Fruit fly (Drosophila melanogaster) whole organism, adult: ENCODE data around the gene SMC6.

Experiments
- CG11617 ChIP-seq: fragments of 200-800 bp; sonication (Bioruptor generic); optimal IDR thresholded peaks from 2 replicates; lab custom pipeline; 2017; ENCODE audit warnings: mild to moderate bottlenecking, missing biosample characterization, missing genetic modification reagents, missing genetic modification characterization
- CG12768 ChIP-seq: fragments of 200-800 bp; sonication (Bioruptor generic); optimal IDR thresholded peaks from 2 replicates; lab custom pipeline; 2017; ENCODE audit warnings: missing biosample characterization, missing genetic modification characterization, mild to moderate bottlenecking, moderate library complexity, missing genetic modification reagents
- CG14711 ChIP-seq: fragments of 200-800 bp; sonication (Bioruptor generic); optimal IDR thresholded peaks from 2 replicates; lab custom pipeline; 2018; ENCODE audit warnings: missing biosample characterization, mild to moderate bottlenecking, missing genetic modification characterization, moderate library complexity
- CG1620 ChIP-seq: fragments of 200-800 bp; sonication (Bioruptor generic); optimal IDR thresholded peaks from 2 replicates; lab custom pipeline; 2016; ENCODE audit warnings: missing biosample characterization, missing genetic modification characterization
- CG33017 ChIP-seq: fragments of 200-800 bp; sonication (Bioruptor generic); optimal IDR thresholded peaks from 2 replicates; lab custom pipeline; 2018; ENCODE audit warnings: missing biosample characterization, mild to moderate bottlenecking, missing genetic modification characterization, moderate library complexity
- CG5204 ChIP-seq: fragments of 200-800 bp; sonication (Bioruptor generic); optimal IDR thresholded peaks from 2 replicates; lab custom pipeline; 2016; ENCODE audit warnings: missing biosample characterization, missing genetic modification characterization
- CG7045 ChIP-seq: fragments of 200-800 bp; sonication (Bioruptor generic); optimal IDR thresholded peaks from 2 replicates; lab custom pipeline; 2017; ENCODE audit warnings: missing biosample characterization, mild to moderate bottlenecking, missing genetic modification characterization
- CG7101 ChIP-seq: fragments of 200-800 bp; sonication (Bioruptor generic); optimal IDR thresholded peaks from 2 replicates; lab custom pipeline; 2018; ENCODE audit warnings: missing biosample characterization, mild to moderate bottlenecking, missing genetic modification characterization, moderate library complexity
- Clk ChIP-seq: fragments of 200-800 bp; sonication (Bioruptor generic); optimal IDR thresholded peaks from 2 replicates; lab custom pipeline; 2017; ENCODE audit warnings: missing biosample characterization, missing genetic modification characterization
- Crg-1 ChIP-seq: fragments of 200-800 bp; sonication (Bioruptor generic); optimal IDR thresholded peaks from 2 replicates; lab custom pipeline; 2016; ENCODE audit warnings: missing biosample characterization, missing genetic modification characterization
- Hr96 ChIP-seq: fragments of 200-800 bp; sonication (Bioruptor generic); optimal IDR thresholded peaks from 2 replicates; lab custom pipeline; 2016; ENCODE audit warnings: missing biosample characterization, missing genetic modification characterization
- Mnt ChIP-seq: fragments of 200-800 bp; sonication (Bioruptor generic); optimal IDR thresholded peaks from 2 replicates; lab custom pipeline; 2016; ENCODE audit warnings: missing biosample characterization, mild to moderate bottlenecking, missing genetic modification characterization
- bab1 ChIP-seq: fragments of 200-800 bp; sonication (Bioruptor generic); optimal IDR thresholded peaks from 3 replicates; lab custom pipeline; 2019; ENCODE audit warnings: missing biosample characterization, mild to moderate bottlenecking, missing genetic modification characterization, moderate library complexity
- cic ChIP-seq: fragments of 200-800 bp; sonication (Bioruptor generic); optimal IDR thresholded peaks from 2 replicates; lab custom pipeline; 2017; ENCODE audit warnings: missing biosample characterization, mild to moderate bottlenecking, missing genetic modification characterization, moderate library complexity
- cnc ChIP-seq, 2 experiments: fragments of >200 bp; optimal IDR thresholded peaks; 2 replicates each; lab custom pipeline; 2017
- kay ChIP-seq: fragments of 200-800 bp; sonication (Bioruptor generic); peaks from one replicate; lab custom pipeline; 2016; ENCODE audit warnings: missing biosample characterization, missing genetic modification characterization, borderline replicate concordance
- ovo ChIP-seq: fragments of 200-800 bp; sonication (Bioruptor generic); optimal IDR thresholded peaks from 2 replicates; lab custom pipeline; 2016; ENCODE audit warnings: missing biosample characterization, missing genetic modification characterization
- pad ChIP-seq: fragments of 200-800 bp; sonication (Bioruptor generic); optimal IDR thresholded peaks from 3 replicates; lab custom pipeline; 2017; ENCODE audit warnings: missing biosample characterization, missing genetic modification characterization, mild to moderate bottlenecking, moderate library complexity, missing genetic modification reagents
- tj ChIP-seq: fragments of 200-800 bp; sonication (Bioruptor generic); optimal IDR thresholded peaks from 3 replicates; lab custom pipeline; 2017; ENCODE audit warnings: missing biosample characterization, mild to moderate bottlenecking, missing genetic modification characterization, moderate library complexity
- toe ChIP-seq: fragments of 200-800 bp; sonication (Bioruptor generic); optimal IDR thresholded peaks from 2 replicates; lab custom pipeline; 2016; ENCODE audit warnings: missing biosample characterization, missing genetic modification characterization

SMC6 gene

dm6 chr3R:24220845-24221244 is 27.6 kb upstream of the SMC6 start, which contains the start of gene cav:
cav (plus strand) TSS chr3R:24221103.
- TF ChIP-seq ovo, result peak; percentile 41
- TF ChIP-seq bab1 (GFP tag; lab: Kevin White, UChicago), result no peak
- TF ChIP-seq Hr96, result no peak

- TF ChIP-seq kay (no peak), cnc (optimal IDR thresholded peaks at IDR 0.05; lab: Kevin White, UChicago) (no peak), Crg-1 (GFP tag; lab: Kevin White, UChicago) (no peak), Clk (no peak), cic (GFP tag; lab: Kevin White, UChicago) (no peak), Hr96 (no peak), CG5204 (GFP tag; lab: Kevin White, UChicago) (no peak), ovo (no peak), CG7045 (GFP tag; lab: Kevin White, UChicago) (no peak), CG14711 (tag; lab: Kevin White, UChicago) (no peak), Mnt (GFP tag; lab: Kevin White, UChicago) (no peak), CG1620 (no peak), CG11617 (no peak), CG7101 (tag; lab: Kevin White, UChicago) (no peak), toe (GFP tag; lab: Kevin White, UChicago) (no peak), tj (GFP tag; lab: Kevin White, UChicago) (no peak), CG12768 (no peak)
Observed at dm6 chr3R:24219093-24219492, 25.9 kb upstream of the SMC6 start.

dm6 chr3R:24218565-24218964 is 25.3 kb upstream of the SMC6 start, which contains the start of gene CG17786:
CG17786 (minus strand) TSS chr3R:24218718.
- TF ChIP-seq CG7101 (tag; lab: Kevin White, UChicago) (no peak), bab1 (GFP tag; lab: Kevin White, UChicago) (peak; percentile 11)

- no peak for TF ChIP-seq ovo
- TF ChIP-seq cnc (optimal IDR thresholded peaks at IDR 0.05; lab: Kevin White, UChicago), result no peak
- TF ChIP-seq CG5204 (GFP tag; lab: Kevin White, UChicago), result no peak
Observed at dm6 chr3R:24216017-24216416, 22.8 kb upstream of the SMC6 start.

- TF ChIP-seq CG7101 (tag; lab: Kevin White, UChicago) (no peak), bab1 (GFP tag; lab: Kevin White, UChicago) (no peak), ovo (no peak), CG12768 (no peak), tj (GFP tag; lab: Kevin White, UChicago) (no peak), CG11617 (no peak), CG7045 (GFP tag; lab: Kevin White, UChicago) (no peak), CG1620 (no peak), Crg-1 (GFP tag; lab: Kevin White, UChicago) (no peak), CG14711 (tag; lab: Kevin White, UChicago) (no peak), Hr96 (no peak), kay (no peak), CG5204 (GFP tag; lab: Kevin White, UChicago) (no peak), Mnt (GFP tag; lab: Kevin White, UChicago) (no peak), Clk (no peak)
Observed at dm6 chr3R:24213644-24214043, 20.4 kb upstream of the SMC6 start.

dm6 chr3R:24206341-24207114 is 13.3 kb upstream of the SMC6 start:
- no peak for TF ChIP-seq Hr96
- TF ChIP-seq tj (GFP tag; lab: Kevin White, UChicago), result peak; percentile 76

dm6 chr3R:24205935-24206334 is 12.7 kb upstream of the SMC6 start:
- TF ChIP-seq Crg-1 (GFP tag; lab: Kevin White, UChicago) (no peak), kay (no peak), CG11617 (no peak), pad (GFP tag; lab: Kevin White, UChicago) (no peak)

dm6 chr3R:24205234-24205894 is 12.1 kb upstream of the SMC6 start:
- TF ChIP-seq CG33017, result no peak
- no peak for TF ChIP-seq cic (GFP tag; lab: Kevin White, UChicago)
- TF ChIP-seq ovo, result no peak
- no peak for TF ChIP-seq Crg-1 (GFP tag; lab: Kevin White, UChicago)
- TF ChIP-seq cnc (optimal IDR thresholded peaks at IDR 0.05; lab: Kevin White, UChicago), result peak in 1 of 2 experiments; percentile 13
- TF ChIP-seq tj (GFP tag; lab: Kevin White, UChicago), result peak; percentile 7
